Fruit fly (Drosophila melanogaster) S2 (cell line): ENCODE data around the gene TwdlX.

ENCODE experiments used
- CG8478 ChIP-seq: fragments of >200 bp; optimal IDR thresholded peaks from 2 replicates; lab custom pipeline; 2018
- CTCF ChIP-seq, 2 experiments: fragments of >200 bp; optimal IDR thresholded peaks; 2 replicates each; lab custom pipeline; 2018

DNA sequence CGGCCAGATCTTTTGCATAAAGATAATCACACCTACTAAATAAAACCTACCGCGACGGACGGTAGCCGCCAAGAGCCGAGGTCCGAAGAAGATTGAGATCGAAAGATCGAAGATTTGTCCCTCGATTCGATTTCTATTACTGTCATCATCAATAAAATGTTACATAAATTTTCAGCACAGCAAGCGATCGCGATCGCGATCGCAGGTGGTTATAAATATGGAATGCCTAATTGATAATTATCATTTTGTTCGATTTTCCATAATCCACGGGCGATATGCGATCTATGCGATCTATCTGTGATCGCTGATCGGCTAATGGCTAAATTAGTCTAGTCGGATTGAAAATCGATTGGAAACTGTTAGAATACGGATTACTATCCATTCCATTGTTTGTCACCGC, 2.4 kb downstream of the TwdlX start:
- TF ChIP-seq CTCF (optimal IDR thresholded peaks at IDR 0.05; lab: Kevin White, UChicago) (no peak), CG8478 (lab: Kevin White, UChicago) (no peak)
